Worm (Caenorhabditis elegans) whole organism, young adult: ENCODE data around the gene Y69A2AL.2.

ENCODE experiments used
- B0019.2 ChIP-seq: fragments of 200-800 bp; sonication (Bioruptor generic); conservative IDR thresholded peaks from 2 replicates; pipeline ENCODE4 v1.3.6; 2022; ENCODE audit warnings: missing genetic modification reagents, missing genetic modification characterization, missing compliant biosample characterization
- F10E7.11 ChIP-seq: sonication (generic microtip); optimal IDR thresholded peaks from 2 replicates; lab custom pipeline; 2017; ENCODE audit warnings: mild to moderate bottlenecking, missing genetic modification characterization, moderate library complexity, missing compliant biosample characterization
- F33H1.4 ChIP-seq: fragments of 200-800 bp; sonication (Bioruptor generic); IDR thresholded peaks from 2 replicates; pipeline ENCODE4 v1.3.6; 2022; ENCODE audit warnings: missing genetic modification reagents, missing genetic modification characterization, missing compliant biosample characterization
- F37B4.10 ChIP-seq: fragments of 200-800 bp; sonication (Bioruptor generic); IDR thresholded peaks from 2 replicates; pipeline ENCODE4 v1.3.6; 2022; ENCODE audit warnings: missing genetic modification characterization, missing compliant biosample characterization
- K12H6.12 ChIP-seq: fragments of 200-800 bp; sonication (Bioruptor generic); optimal IDR thresholded peaks from 2 replicates; lab custom pipeline; 2018; ENCODE audit warnings: mild to moderate bottlenecking, missing genetic modification characterization, missing compliant biosample characterization
- T26A5.8 ChIP-seq: sonication (generic microtip); optimal IDR thresholded peaks from 2 replicates; lab custom pipeline; 2016; ENCODE audit warnings: missing genetic modification characterization, missing compliant biosample characterization
- Y95B8A.8 ChIP-seq: fragments of 200-800 bp; sonication (Bioruptor generic); IDR thresholded peaks from 2 replicates; pipeline ENCODE4 v1.3.6; 2022; ENCODE audit warnings: missing genetic modification reagents, missing genetic modification characterization, missing compliant biosample characterization
- ZK185.1 ChIP-seq: sonication (generic microtip); optimal IDR thresholded peaks from 2 replicates; lab custom pipeline; 2016; ENCODE audit warnings: mild to moderate bottlenecking, missing genetic modification characterization, missing compliant biosample characterization; ENCODE audit not compliant: poor library complexity, severe bottlenecking
- aptf-3 ChIP-seq: fragments of 200-800 bp; sonication (Bioruptor generic); IDR thresholded peaks from 2 replicates; pipeline ENCODE4 v1.3.6; 2022; ENCODE audit warnings: missing genetic modification characterization, missing compliant biosample characterization
- atf-7 ChIP-seq: sonication (generic microtip); optimal IDR thresholded peaks from 2 replicates; lab custom pipeline; 2017; ENCODE audit warnings: mild to moderate bottlenecking, missing genetic modification characterization, missing compliant biosample characterization
- athp-1 ChIP-seq: sonication (generic microtip); optimal IDR thresholded peaks from 2 replicates; lab custom pipeline; 2017; ENCODE audit warnings: mild to moderate bottlenecking, missing genetic modification characterization, missing compliant biosample characterization
- ccch-3 ChIP-seq: fragments of 200-800 bp; sonication (Bioruptor generic); optimal IDR thresholded peaks from 2 replicates; lab custom pipeline; 2018; ENCODE audit warnings: mild to moderate bottlenecking, missing genetic modification characterization, missing compliant biosample characterization
- cebp-1 ChIP-seq, 2 experiments: fragments of 200-800 bp in 1 of 2; sonication (Bioruptor generic) in 1 of 2; sonication (generic microtip) in 1 of 2; IDR thresholded peaks in 1 of 2; optimal IDR thresholded peaks in 1 of 2; 2 replicates each; pipeline versions ENCODE4 v1.3.6 to Lab custom; 2017 to 2022; ENCODE audit warnings: missing compliant biosample characterization in 2 of 2, missing genetic modification characterization in 2 of 2, mild to moderate bottlenecking in 1 of 2, missing genetic modification reagents in 1 of 2, moderate library complexity in 1 of 2
- cebp-2 ChIP-seq: fragments of 200-800 bp; sonication (Bioruptor generic); IDR thresholded peaks from 2 replicates; pipeline ENCODE4 v1.3.6; 2022; ENCODE audit warnings: missing genetic modification characterization, missing compliant biosample characterization
- ceh-79 ChIP-seq: sonication (generic microtip); optimal IDR thresholded peaks from 2 replicates; lab custom pipeline; 2017; ENCODE audit warnings: mild to moderate bottlenecking, missing genetic modification characterization, missing compliant biosample characterization
- die-1 ChIP-seq: sonication (generic microtip); optimal IDR thresholded peaks from 2 replicates; lab custom pipeline; 2016; ENCODE audit warnings: missing genotype, mild to moderate bottlenecking, missing genetic modification characterization, missing compliant biosample characterization
- dox-1 ChIP-seq: fragments of 200-800 bp; sonication (Bioruptor generic); IDR thresholded peaks from 2 replicates; pipeline ENCODE4 v1.3.6; 2022; ENCODE audit warnings: missing genetic modification reagents, missing genetic modification characterization, missing compliant biosample characterization
- dpl-1 ChIP-seq: fragments of 150-350 bp; optimal IDR thresholded peaks from 2 replicates; lab custom pipeline; 2014; ENCODE audit warnings: missing biosample characterization, missing genetic modification reagents, missing genetic modification characterization
- efl-1 ChIP-seq: fragments of 150-350 bp; optimal IDR thresholded peaks from 2 replicates; lab custom pipeline; 2014; ENCODE audit warnings: missing biosample characterization, missing genetic modification reagents, missing genetic modification characterization
- egl-18 ChIP-seq: fragments of 200-800 bp; sonication (Bioruptor generic); IDR thresholded peaks from 2 replicates; pipeline ENCODE4 v1.3.6; 2022; ENCODE audit warnings: missing genetic modification reagents, missing genetic modification characterization, missing compliant biosample characterization
- egrh-3 ChIP-seq: fragments of 200-800 bp; sonication (Bioruptor generic); IDR thresholded peaks from 2 replicates; pipeline ENCODE4 v1.3.6; 2022; ENCODE audit warnings: missing genetic modification reagents, missing genetic modification characterization, missing compliant biosample characterization
- let-526 ChIP-seq: fragments of 200-800 bp; sonication (Bioruptor generic); IDR thresholded peaks from 2 replicates; pipeline ENCODE4 v1.3.6; 2022; ENCODE audit warnings: missing genetic modification reagents, missing genetic modification characterization, missing compliant biosample characterization
- lin-35 ChIP-seq, 3 experiments: fragments of 150-350 bp in 2 of 3; sonication (generic microtip) in 1 of 3; optimal IDR thresholded peaks; 2 replicates each; lab custom pipeline; 2014 to 2018; ENCODE audit warnings: missing biosample characterization in 3 of 3, missing genetic modification characterization in 3 of 3, missing genetic modification reagents in 3 of 3
- madf-10 ChIP-seq: sonication (generic microtip); optimal IDR thresholded peaks from 2 replicates; lab custom pipeline; 2016; ENCODE audit warnings: mild to moderate bottlenecking, missing genetic modification characterization, missing compliant biosample characterization
- mes-4 ChIP-seq: sonication (generic microtip); optimal IDR thresholded peaks from 2 replicates; lab custom pipeline; 2016; ENCODE audit warnings: missing genotype, missing genetic modification characterization, missing compliant biosample characterization
- nhr-80 ChIP-seq: sonication (generic microtip); optimal IDR thresholded peaks from 2 replicates; lab custom pipeline; 2016; ENCODE audit warnings: missing genetic modification characterization, missing compliant biosample characterization
- pha-4 ChIP-seq: fragments of 150-350 bp; sonication (generic microtip); optimal IDR thresholded peaks from 2 replicates; lab custom pipeline; 2014; ENCODE audit warnings: missing biosample characterization, missing genetic modification reagents, missing genetic modification characterization
- rcor-1 ChIP-seq: fragments of 200-800 bp; sonication (Bioruptor generic); IDR thresholded peaks from 2 replicates; pipeline ENCODE4 v1.3.6; 2022; ENCODE audit warnings: missing genetic modification reagents, missing genetic modification characterization, missing compliant biosample characterization
- sdz-38 ChIP-seq: sonication (generic microtip); optimal IDR thresholded peaks from 2 replicates; lab custom pipeline; 2016; ENCODE audit warnings: missing genotype, missing genetic modification characterization, missing compliant biosample characterization
- sea-2 ChIP-seq: fragments of 200-800 bp; sonication (Bioruptor generic); IDR thresholded peaks from 2 replicates; pipeline ENCODE4 v1.3.6; 2022; ENCODE audit warnings: missing genetic modification characterization, missing compliant biosample characterization
- snpc-3.4 ChIP-seq: sonication (generic microtip); optimal IDR thresholded peaks from 2 replicates; lab custom pipeline; 2017; ENCODE audit warnings: missing genetic modification characterization, mild to moderate bottlenecking, missing compliant biosample characterization, antibody characterized with exemption, moderate library complexity, missing genotype, missing genetic modification reagents
- tbp1 ChIP-seq: fragments of 200-800 bp; sonication (Bioruptor generic); optimal IDR thresholded peaks from 2 replicates; lab custom pipeline; 2018; ENCODE audit warnings: mild to moderate bottlenecking, missing genetic modification characterization, missing compliant biosample characterization
- tlf-1 ChIP-seq: fragments of 200-800 bp; sonication (Bioruptor generic); optimal IDR thresholded peaks from 2 replicates; lab custom pipeline; 2018; ENCODE audit warnings: mild to moderate bottlenecking, missing genetic modification characterization, missing compliant biosample characterization
- unc-130 ChIP-seq: sonication (generic microtip); optimal IDR thresholded peaks from 2 replicates; lab custom pipeline; 2016; ENCODE audit warnings: missing genetic modification reagents, missing genetic modification characterization, missing compliant biosample characterization
- ztf-25 ChIP-seq: fragments of 200-800 bp; sonication (Bioruptor generic); IDR thresholded peaks from 2 replicates; pipeline ENCODE4 v1.3.6; 2022; ENCODE audit warnings: missing genetic modification reagents, missing genetic modification characterization, missing compliant biosample characterization
- ztf-6 ChIP-seq: fragments of 200-800 bp; sonication (Bioruptor generic); IDR thresholded peaks from 2 replicates; pipeline ENCODE4 v1.3.6; 2022; ENCODE audit warnings: missing genetic modification reagents, missing genetic modification characterization, missing compliant biosample characterization

The Y69A2AL.2 gene

DNA sequence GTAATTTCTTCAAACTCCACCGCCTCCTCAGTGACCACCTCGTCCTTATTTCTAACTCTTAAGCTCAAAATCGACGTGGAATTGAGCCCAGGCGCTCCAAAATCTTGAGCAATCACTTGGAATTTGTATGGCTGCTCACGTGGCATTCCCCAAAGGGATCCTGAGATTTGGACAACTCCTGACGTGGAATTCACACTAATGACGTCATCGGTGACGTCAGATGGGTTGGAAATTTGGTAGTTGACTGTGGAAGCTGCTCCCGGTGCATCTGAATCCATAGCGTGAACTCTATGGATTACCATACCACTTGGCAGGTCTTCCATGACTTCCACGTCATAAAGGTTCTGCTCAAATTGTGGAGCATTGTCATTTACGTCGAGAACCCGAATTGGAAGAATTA lies 26.9 kb upstream of the Y69A2AL.2 start:
- TF ChIP-seq snpc-3.4 (no peak), B0019.2 (GFP tag; lab: Robert Waterston, UW) (no peak), madf-10 (tag; lab: Kevin White, UChicago) (no peak), athp-1 (tag; lab: Kevin White, UChicago) (no peak), T26A5.8 (tag; lab: Kevin White, UChicago) (no peak), tbp1 (no peak)

DNA sequence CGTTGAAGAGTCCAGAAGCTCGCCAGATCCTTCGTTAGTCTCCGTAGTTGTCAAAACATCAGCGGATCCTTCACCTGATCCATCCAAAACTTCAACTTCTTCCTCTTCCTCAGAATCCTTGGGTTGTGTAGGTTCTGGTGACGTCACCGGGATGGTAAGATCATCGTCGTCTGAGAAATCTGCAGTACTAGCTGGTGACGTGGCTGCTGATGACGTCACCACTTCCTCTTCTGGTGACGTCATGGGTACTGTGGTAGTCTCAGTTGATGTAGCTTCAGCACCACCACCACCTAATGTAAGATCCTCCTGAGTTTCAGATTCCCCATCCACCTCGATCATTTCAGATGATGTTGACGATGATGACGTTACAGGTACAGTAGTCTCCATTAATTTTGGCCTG lies 20.7 kb upstream of the Y69A2AL.2 start:
- TF ChIP-seq F37B4.10 (GFP tag; lab: Robert Waterston, UW) (no peak), Y95B8A.8 (no peak), ztf-25 (GFP tag; lab: Robert Waterston, UW) (no peak)

DNA sequence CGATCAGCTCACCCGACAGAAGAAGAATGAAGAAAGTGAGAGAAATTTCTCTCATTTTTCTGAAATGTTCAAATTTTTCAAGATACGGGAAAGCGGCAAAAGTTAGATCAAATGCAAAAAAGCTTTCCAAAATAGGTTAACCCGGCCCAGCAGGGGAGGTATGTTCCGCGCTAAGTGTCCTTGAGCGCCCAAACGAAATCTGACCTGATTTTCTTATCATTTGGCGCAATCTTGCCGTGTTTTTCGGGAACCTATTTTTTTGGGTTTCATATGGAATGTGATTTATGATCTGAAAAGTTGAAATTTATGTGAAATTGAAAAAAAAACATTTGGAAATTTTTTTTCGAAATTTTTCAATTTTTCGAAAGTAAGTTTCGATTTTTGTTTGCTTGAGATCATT lies 18.7 kb upstream of the Y69A2AL.2 start, which contains the start of gene cdh-10:
Gene cdh-10, minus strand, starts transcription at position 59 of the 400 bp plus-strand sequence.
- no peak for TF ChIP-seq let-526 (GFP tag; lab: Robert Waterston, UW)
- no peak for TF ChIP-seq cebp-2 (GFP tag; lab: Robert Waterston, UW)
- no peak for TF ChIP-seq unc-130
- TF ChIP-seq ceh-79, result no peak
- TF ChIP-seq die-1, result no peak
- no peak for TF ChIP-seq F33H1.4
- no peak for TF ChIP-seq pha-4 (tag; lab: Kevin White, UChicago)
- no peak for TF ChIP-seq dox-1 (GFP tag; lab: Robert Waterston, UW)
- no peak for TF ChIP-seq lin-35 (GFP tag; optimal IDR thresholded peaks at IDR 0.05; lab: Kevin White, UChicago)
- no peak for TF ChIP-seq madf-10 (tag; lab: Kevin White, UChicago)
- no peak for TF ChIP-seq ccch-3 (GFP tag; lab: Kevin White, UChicago)
- no peak for TF ChIP-seq ztf-6
- no peak for TF ChIP-seq cebp-1 (GFP tag; IDR thresholded peaks at IDR 0.05; lab: Robert Waterston, UW)
- TF ChIP-seq cebp-1 (tag; optimal IDR thresholded peaks at IDR 0.05; lab: Kevin White, UChicago), result no peak
- no peak for TF ChIP-seq sea-2
- TF ChIP-seq nhr-80, result no peak
- TF ChIP-seq dpl-1 (GFP tag; lab: Kevin White, UChicago), result no peak
- TF ChIP-seq sdz-38 (tag; lab: Kevin White, UChicago), result no peak
- TF ChIP-seq Y95B8A.8, result no peak
- no peak for TF ChIP-seq F10E7.11 (tag; lab: Kevin White, UChicago)
- no peak for TF ChIP-seq aptf-3 (GFP tag; lab: Robert Waterston, UW)

DNA sequence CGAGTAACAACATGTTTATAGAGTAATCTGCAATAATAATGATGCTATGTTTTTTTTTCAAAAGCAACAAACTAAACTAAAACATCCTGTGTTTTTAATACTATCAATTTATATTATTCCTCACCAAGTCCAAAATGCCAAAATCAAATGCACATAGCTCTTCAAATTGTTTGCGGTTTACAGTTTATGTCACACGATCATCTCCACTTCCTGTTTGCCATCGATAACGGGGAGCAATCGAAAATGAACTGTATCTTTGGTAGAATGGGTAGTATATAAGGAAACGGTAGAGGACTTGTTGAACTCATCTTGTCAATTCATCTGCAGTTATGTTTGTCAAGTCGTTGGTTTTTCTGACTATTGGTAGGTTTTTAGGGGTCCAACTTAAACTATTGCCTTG lies 17.9 kb upstream of the Y69A2AL.2 start, which contains the start of gene ilys-3:
Gene ilys-3, plus strand, starts transcription at position 301 of the 400 bp plus-strand sequence.
- TF ChIP-seq cebp-2 (GFP tag; lab: Robert Waterston, UW) (no peak), let-526 (GFP tag; lab: Robert Waterston, UW) (no peak), efl-1 (GFP tag; lab: Kevin White, UChicago) (no peak), egrh-3 (GFP tag; lab: Robert Waterston, UW) (no peak), egl-18 (GFP tag; lab: Robert Waterston, UW) (no peak), mes-4 (tag; lab: Kevin White, UChicago) (no peak), rcor-1 (GFP tag; lab: Robert Waterston, UW) (no peak), K12H6.12 (tag; lab: Kevin White, UChicago) (no peak), atf-7 (no peak), tlf-1 (GFP tag; lab: Kevin White, UChicago) (no peak), ZK185.1 (tag; lab: Kevin White, UChicago) (no peak), die-1 (no peak)
